Fruit fly (Drosophila melanogaster) whole organism, embryonic: ENCODE data around the gene CG14915.

Experiments used
- Ada2b ChIP-seq: fragments of 200-800 bp; sonication (Bioruptor generic); IDR thresholded peaks from 2 replicates; pipeline ENCODE4 v1.3.6; 2022; ENCODE audit warnings: missing biosample characterization, missing genetic modification characterization
- Bdp1 ChIP-seq: fragments of 200-800 bp; sonication (Bioruptor generic); optimal IDR thresholded peaks from 3 replicates; lab custom pipeline; 2016; ENCODE audit warnings: missing biosample characterization, missing genetic modification characterization
- Bgb ChIP-seq: fragments of 200-800 bp; sonication (Bioruptor generic); IDR thresholded peaks from 2 replicates; pipeline ENCODE4 v1.3.6; 2022; ENCODE audit warnings: missing biosample characterization, missing genetic modification characterization; ENCODE audit not compliant: partially characterized antibody
- C15 ChIP-seq: fragments of 200-800 bp; sonication (Bioruptor generic); IDR thresholded peaks from 3 replicates; pipeline ENCODE4 v1.3.6; 2022; ENCODE audit warnings: missing biosample characterization, missing genetic modification characterization
- CG11504 ChIP-seq: fragments of 200-800 bp; sonication (Bioruptor generic); optimal IDR thresholded peaks from 3 replicates; lab custom pipeline; 2019; ENCODE audit warnings: missing biosample characterization, mild to moderate bottlenecking, missing genetic modification characterization, moderate library complexity
- CG12155 ChIP-seq: fragments of 200-800 bp; sonication (Bioruptor generic); optimal IDR thresholded peaks from 3 replicates; lab custom pipeline; 2016; ENCODE audit warnings: missing biosample characterization, missing genetic modification characterization
- CG12219 ChIP-seq: fragments of 200-800 bp; sonication (Bioruptor generic); optimal IDR thresholded peaks from 3 replicates; lab custom pipeline; 2018; ENCODE audit warnings: missing biosample characterization, mild to moderate bottlenecking, missing genetic modification characterization
- CG12769 ChIP-seq: fragments of 200-800 bp; sonication (Bioruptor generic); optimal IDR thresholded peaks from 2 replicates; lab custom pipeline; 2019; ENCODE audit warnings: missing biosample characterization, mild to moderate bottlenecking, missing genetic modification characterization, moderate library complexity
- CG15696 ChIP-seq: fragments of 200-800 bp; sonication (Bioruptor generic); optimal IDR thresholded peaks from 2 replicates; lab custom pipeline; 2019; ENCODE audit warnings: missing biosample characterization, mild to moderate bottlenecking, missing genetic modification characterization, moderate library complexity
- CG17328 ChIP-seq: fragments of 200-800 bp; sonication (Bioruptor generic); IDR thresholded peaks from 2 replicates; pipeline ENCODE4 v1.3.6; 2022; ENCODE audit warnings: missing biosample characterization, missing genetic modification characterization
- CG17568 ChIP-seq: fragments of 200-800 bp; sonication (Bioruptor generic); optimal IDR thresholded peaks from 2 replicates; lab custom pipeline; 2018; ENCODE audit warnings: missing biosample characterization, mild to moderate bottlenecking, missing genetic modification characterization, moderate library complexity
- CG2199 ChIP-seq: fragments of 200-800 bp; sonication (Bioruptor generic); IDR thresholded peaks from 3 replicates; pipeline ENCODE4 v1.3.6; 2022; ENCODE audit warnings: missing biosample characterization, missing genetic modification characterization
- CG2875 ChIP-seq: fragments of 200-800 bp; sonication (Bioruptor generic); optimal IDR thresholded peaks from 2 replicates; lab custom pipeline; 2017; ENCODE audit warnings: missing biosample characterization, mild to moderate bottlenecking, missing genetic modification characterization, missing genetic modification reagents
- CG3163 ChIP-seq: fragments of 200-800 bp; sonication (Bioruptor generic); optimal IDR thresholded peaks from 3 replicates; lab custom pipeline; 2016; ENCODE audit warnings: missing biosample characterization, missing genetic modification characterization
- CG34224 ChIP-seq: fragments of 200-800 bp; sonication (Bioruptor generic); IDR thresholded peaks from 3 replicates; pipeline ENCODE4 v1.3.6; 2022; ENCODE audit warnings: missing biosample characterization, missing genetic modification characterization; ENCODE audit not compliant: partially characterized antibody
- CG3838 ChIP-seq: fragments of 200-800 bp; sonication (Bioruptor generic); optimal IDR thresholded peaks from 3 replicates; lab custom pipeline; 2016; ENCODE audit warnings: missing biosample characterization, missing genetic modification characterization
- CG4424 ChIP-seq: fragments of 200-800 bp; sonication (Bioruptor generic); optimal IDR thresholded peaks from 3 replicates; lab custom pipeline; 2016; ENCODE audit warnings: missing biosample characterization, missing genetic modification characterization
- CG4617 ChIP-seq: fragments of 200-800 bp; sonication (Bioruptor generic); optimal IDR thresholded peaks from 3 replicates; lab custom pipeline; 2016; ENCODE audit warnings: missing biosample characterization, missing genetic modification characterization, borderline replicate concordance
- CG5180 ChIP-seq: fragments of 200-800 bp; sonication (Bioruptor generic); optimal IDR thresholded peaks from 3 replicates; lab custom pipeline; 2017; ENCODE audit warnings: missing biosample characterization, missing genetic modification characterization, mild to moderate bottlenecking, moderate library complexity, missing genetic modification reagents
- CG6791 ChIP-seq: fragments of 200-800 bp; sonication (Bioruptor generic); IDR thresholded peaks from 3 replicates; pipeline ENCODE4 v1.3.6; 2022; ENCODE audit warnings: missing biosample characterization, missing genetic modification characterization; ENCODE audit not compliant: partially characterized antibody
- CG9215 ChIP-seq: fragments of 200-800 bp; sonication (Bioruptor generic); IDR thresholded peaks from 2 replicates; pipeline ENCODE4 v1.3.6; 2022; ENCODE audit warnings: missing biosample characterization, missing genetic modification characterization
- CTCF ChIP-seq: fragments of 200-800 bp; sonication (Bioruptor generic); optimal IDR thresholded peaks from 2 replicates; lab custom pipeline; 2017; ENCODE audit warnings: missing biosample characterization, mild to moderate bottlenecking, missing genetic modification characterization, moderate library complexity
- GATAe ChIP-seq: fragments of 200-800 bp; sonication (Bioruptor generic); conservative IDR thresholded peaks from 2 replicates; pipeline ENCODE4 v1.3.6; 2022; ENCODE audit warnings: missing biosample characterization, missing genetic modification characterization
- Kr ChIP-seq: fragments of 200-800 bp; sonication (Bioruptor generic); optimal IDR thresholded peaks from 2 replicates; lab custom pipeline; 2017; ENCODE audit warnings: missing biosample characterization, mild to moderate bottlenecking, missing genetic modification characterization
- MESR4 ChIP-seq: fragments of 200-800 bp; sonication (Bioruptor generic); optimal IDR thresholded peaks from 2 replicates; lab custom pipeline; 2018; ENCODE audit warnings: missing biosample characterization, mild to moderate bottlenecking, missing genetic modification characterization, moderate library complexity
- Mad ChIP-seq: fragments of 200-800 bp; sonication (Bioruptor generic); optimal IDR thresholded peaks from 2 replicates; lab custom pipeline; 2016; ENCODE audit warnings: missing biosample characterization, missing genetic modification characterization
- NfI ChIP-seq: fragments of 200-800 bp; sonication (Bioruptor generic); optimal IDR thresholded peaks from 3 replicates; lab custom pipeline; 2018; ENCODE audit warnings: missing biosample characterization, mild to moderate bottlenecking, missing genetic modification characterization, moderate library complexity
- Optix ChIP-seq: fragments of 200-800 bp; sonication (Bioruptor generic); IDR thresholded peaks from 3 replicates; pipeline ENCODE4 v1.3.6; 2022; ENCODE audit warnings: missing biosample characterization, missing genetic modification characterization
- Pdp1 ChIP-seq, 2 experiments: fragments of 200-800 bp; sonication (Bioruptor generic); optimal IDR thresholded peaks; 3 replicates each; lab custom pipeline; 2016; ENCODE audit warnings: missing biosample characterization in 2 of 2, missing genetic modification characterization in 2 of 2, mild to moderate bottlenecking in 1 of 2, moderate library complexity in 1 of 2
- Ssrp ChIP-seq: fragments of 200-800 bp; sonication (Bioruptor generic); optimal IDR thresholded peaks from 2 replicates; lab custom pipeline; 2018; ENCODE audit warnings: missing biosample characterization, mild to moderate bottlenecking, missing genetic modification characterization, moderate library complexity
- Stat92E ChIP-seq, 3 experiments: fragments of >200 bp in 2 of 3; fragments of 200-800 bp in 1 of 3; sonication (Bioruptor generic) in 1 of 3; optimal IDR thresholded peaks; 2 replicates each; lab custom pipeline; 2017 to 2019; ENCODE audit warnings: missing biosample characterization in 3 of 3, missing genetic modification characterization in 3 of 3, mild to moderate bottlenecking in 1 of 3, moderate library complexity in 1 of 3
- chinmo ChIP-seq: fragments of 200-800 bp; sonication (Bioruptor generic); IDR thresholded peaks from 4 replicates; pipeline ENCODE4 v1.3.6; 2022; ENCODE audit warnings: missing biosample characterization, missing genetic modification characterization; ENCODE audit not compliant: partially characterized antibody
- dan ChIP-seq: fragments of 200-800 bp; sonication (Bioruptor generic); IDR thresholded peaks from 2 replicates; pipeline ENCODE4 v1.3.6; 2022; ENCODE audit warnings: missing biosample characterization, missing genetic modification characterization
- eyg ChIP-seq: fragments of 200-800 bp; sonication (Bioruptor generic); optimal IDR thresholded peaks from 3 replicates; lab custom pipeline; 2016; ENCODE audit warnings: missing biosample characterization, missing genetic modification characterization
- ftz-f1 ChIP-seq: fragments of 200-800 bp; sonication (Bioruptor generic); optimal IDR thresholded peaks from 2 replicates; lab custom pipeline; 2016; ENCODE audit warnings: missing biosample characterization, missing genetic modification characterization
- gem ChIP-seq: fragments of 200-800 bp; sonication (Bioruptor generic); optimal IDR thresholded peaks from 2 replicates; lab custom pipeline; 2019; ENCODE audit warnings: missing biosample characterization, mild to moderate bottlenecking, missing genetic modification characterization, moderate library complexity
- kah ChIP-seq: fragments of 200-800 bp; sonication (Bioruptor generic); optimal IDR thresholded peaks from 2 replicates; lab custom pipeline; 2018; ENCODE audit warnings: missing biosample characterization, mild to moderate bottlenecking, missing genetic modification characterization
- ken ChIP-seq: fragments of 200-800 bp; sonication (Bioruptor generic); IDR thresholded peaks from 3 replicates; pipeline ENCODE4 v1.3.6; 2022; ENCODE audit warnings: missing biosample characterization, missing genetic modification characterization
- nom ChIP-seq: fragments of 200-800 bp; sonication (Bioruptor generic); optimal IDR thresholded peaks from 2 replicates; lab custom pipeline; 2017; ENCODE audit warnings: missing biosample characterization, missing genetic modification characterization, mild to moderate bottlenecking, moderate library complexity, missing genetic modification reagents
- p53 ChIP-seq: fragments of 200-800 bp; sonication (Bioruptor generic); optimal IDR thresholded peaks from 2 replicates; lab custom pipeline; 2016; ENCODE audit warnings: missing biosample characterization, missing genetic modification characterization
- pzg ChIP-seq: fragments of 200-800 bp; sonication (Bioruptor generic); optimal IDR thresholded peaks from 3 replicates; lab custom pipeline; 2018; ENCODE audit warnings: missing biosample characterization, mild to moderate bottlenecking, missing genetic modification characterization, moderate library complexity
- salm ChIP-seq: fragments of 200-800 bp; sonication (Bioruptor generic); optimal IDR thresholded peaks from 2 replicates; lab custom pipeline; 2018; ENCODE audit warnings: missing biosample characterization, mild to moderate bottlenecking, missing genetic modification characterization
- shn ChIP-seq: fragments of 200-800 bp; sonication (Bioruptor generic); optimal IDR thresholded peaks from 3 replicates; lab custom pipeline; 2016; ENCODE audit warnings: missing biosample characterization, missing genetic modification characterization
- slp2 ChIP-seq: fragments of 200-800 bp; sonication (Bioruptor generic); optimal IDR thresholded peaks from 2 replicates; lab custom pipeline; 2016; ENCODE audit warnings: missing biosample characterization, missing genetic modification characterization
- sna ChIP-seq: fragments of 200-800 bp; sonication (Bioruptor generic); IDR thresholded peaks from 2 replicates; pipeline ENCODE4 v1.3.6; 2022; ENCODE audit warnings: missing biosample characterization, missing genetic modification characterization; ENCODE audit not compliant: partially characterized antibody
- tgo ChIP-seq: fragments of 200-800 bp; sonication (Bioruptor generic); IDR thresholded peaks from 3 replicates; pipeline ENCODE4 v1.3.6; 2022; ENCODE audit warnings: missing biosample characterization, missing genetic modification characterization
- wek ChIP-seq: fragments of 200-800 bp; sonication (Bioruptor generic); optimal IDR thresholded peaks from 3 replicates; lab custom pipeline; 2018; ENCODE audit warnings: missing biosample characterization, mild to moderate bottlenecking, missing genetic modification characterization, moderate library complexity
- zen ChIP-seq: fragments of 200-800 bp; sonication (Bioruptor generic); optimal IDR thresholded peaks from 3 replicates; lab custom pipeline; 2018; ENCODE audit warnings: missing biosample characterization, mild to moderate bottlenecking, missing genetic modification characterization, moderate library complexity
- zf30C ChIP-seq: fragments of 200-800 bp; sonication (Bioruptor generic); optimal IDR thresholded peaks from 3 replicates; lab custom pipeline; 2018; ENCODE audit warnings: missing biosample characterization, mild to moderate bottlenecking, missing genetic modification characterization

The CG14915 gene

dm6 chr2L:11065106-11065878 is 5.5 kb upstream of the CG14915 start (continued):
- TF ChIP-seq CG12769 (tag; lab: Kevin White, UChicago) = no peak
- TF ChIP-seq gem (tag; lab: Kevin White, UChicago) = peak; percentile 67
- peak; percentile 39 for TF ChIP-seq zf30C (GFP tag; lab: Kevin White, UChicago)
- no peak for TF ChIP-seq wek (GFP tag; lab: Kevin White, UChicago)
- TF ChIP-seq Pdp1 (GFP tag; optimal IDR thresholded peaks at IDR 0.05; lab: Kevin White, UChicago) = no peak
- no peak for TF ChIP-seq Optix (GFP tag; lab: Robert Waterston, UW)
- TF ChIP-seq GATAe (GFP tag; lab: Robert Waterston, UW) = no peak
- TF ChIP-seq CG9215 (GFP tag; lab: Robert Waterston, UW) = peak; percentile 59
- TF ChIP-seq CG4617 = no peak
- peak; percentile 2 for TF ChIP-seq kah
- no peak for TF ChIP-seq CG3838 (GFP tag; lab: Kevin White, UChicago)
- TF ChIP-seq CG2199 (GFP tag; lab: Robert Waterston, UW) = no peak
- TF ChIP-seq CG2875 (GFP tag; lab: Kevin White, UChicago) = no peak
- no peak for TF ChIP-seq sna
- peak; percentile 12 for TF ChIP-seq CG12155
- TF ChIP-seq NfI (GFP tag; lab: Kevin White, UChicago) = peak; percentile 38
- no peak for TF ChIP-seq p53 (GFP tag; lab: Kevin White, UChicago)
- TF ChIP-seq eyg (GFP tag; lab: Kevin White, UChicago) = no peak
- no peak for TF ChIP-seq shn (GFP tag; lab: Kevin White, UChicago)
- TF ChIP-seq CG34224 = no peak
- TF ChIP-seq ken (GFP tag; lab: Robert Waterston, UW) = no peak
- TF ChIP-seq Kr (GFP tag; lab: Kevin White, UChicago) = no peak
- no peak for TF ChIP-seq CG5180 (GFP tag; lab: Kevin White, UChicago)
- no peak for TF ChIP-seq ftz-f1 (GFP tag; lab: Kevin White, UChicago)
- no peak for TF ChIP-seq CG12219 (GFP tag; lab: Kevin White, UChicago)
- TF ChIP-seq Ssrp (tag; lab: Kevin White, UChicago) = no peak
- TF ChIP-seq slp2 (GFP tag; lab: Kevin White, UChicago) = no peak
- no peak for TF ChIP-seq Stat92E (GFP tag; optimal IDR thresholded peaks at IDR 0.05; lab: Kevin White, UChicago)
- 0 out of 2 replicates have a peak, but pooled peaks have one; percentile 4 for TF ChIP-seq Ada2b
- TF ChIP-seq MESR4 (GFP tag; lab: Kevin White, UChicago) = no peak
- no peak for TF ChIP-seq pzg
- no peak for TF ChIP-seq zen (tag; lab: Kevin White, UChicago)
- no peak for TF ChIP-seq CTCF (GFP tag; lab: Kevin White, UChicago)
- peak; percentile 11 for TF ChIP-seq CG4424 (GFP tag; lab: Kevin White, UChicago)
- TF ChIP-seq Mad (GFP tag; lab: Kevin White, UChicago) = no peak
- TF ChIP-seq CG11504 (tag; lab: Kevin White, UChicago) = peak; percentile 44
- TF ChIP-seq CG15696 (tag; lab: Kevin White, UChicago) = no peak
- TF ChIP-seq dan (GFP tag; lab: Robert Waterston, UW) = no peak
- no peak for TF ChIP-seq Bdp1 (GFP tag; lab: Kevin White, UChicago)
- no peak for TF ChIP-seq CG3163
- TF ChIP-seq C15 (GFP tag; lab: Robert Waterston, UW) = no peak
- no peak for TF ChIP-seq salm (tag; lab: Kevin White, UChicago)
- TF ChIP-seq CG6791 = no peak
- no peak for TF ChIP-seq Bgb
- no peak for TF ChIP-seq CG17568 (GFP tag; lab: Kevin White, UChicago)
- no peak for TF ChIP-seq nom (GFP tag; lab: Kevin White, UChicago)
- TF ChIP-seq CG17328 (GFP tag; lab: Robert Waterston, UW) = no peak
- TF ChIP-seq tgo (GFP tag; lab: Robert Waterston, UW) = peak; percentile 56
- TF ChIP-seq chinmo (GFP tag; lab: Robert Waterston, UW) = no peak
